Worm (Caenorhabditis elegans): ENCODE data around the gene F38B6.6.
A peak's percentile ranks its signal among the peaks of the same experiment; 100 is the strongest.

The F38B6.6 gene

ce11 chrX:6709238-6709637 is 19.4 kb upstream of the F38B6.6 start, which contains the start of gene acr-3:
Gene acr-3 (plus strand): TSS chrX:6709538.
- TF ChIP-seq F33H1.4 (GFP tag; IDR thresholded peaks at IDR 0.05), result no peak
- no peak for TF ChIP-seq F39B2.1 (GFP tag; IDR thresholded peaks at IDR 0.05)
- no peak for TF ChIP-seq Y79H2A.3 (GFP tag; conservative IDR thresholded peaks at IDR 0.05)
- no peak for TF ChIP-seq chd-7 (tag; optimal IDR thresholded peaks at IDR 0.05)
- no peak for TF ChIP-seq dox-1 (GFP tag; IDR thresholded peaks at IDR 0.05)
- TF ChIP-seq cebp-1 (GFP tag; IDR thresholded peaks at IDR 0.05), result no peak
- no peak for TF ChIP-seq cebp-1 (tag; optimal IDR thresholded peaks at IDR 0.05)
- TF ChIP-seq fkh-3 (tag; optimal IDR thresholded peaks at IDR 0.05), result no peak
- TF ChIP-seq snpc-4 (GFP tag; optimal IDR thresholded peaks at IDR 0.05), result no peak
- no peak for TF ChIP-seq snpc-4 (tag; optimal IDR thresholded peaks at IDR 0.05)
- TF ChIP-seq C06A6.2 (GFP tag; conservative IDR thresholded peaks at IDR 0.05), result no peak
- TF ChIP-seq nhr-27 (tag; optimal IDR thresholded peaks at IDR 0.05), result no peak
- no peak for TF ChIP-seq ZK185.1 (tag; optimal IDR thresholded peaks at IDR 0.05; ENCODE audit: poor library complexity, severe bottlenecking)
- no peak for TF ChIP-seq atf-7 (tag; optimal IDR thresholded peaks at IDR 0.05)
- no peak for TF ChIP-seq mxl-1 (tag; optimal IDR thresholded peaks at IDR 0.05)

- TF ChIP-seq egl-18 (GFP tag; IDR thresholded peaks at IDR 0.05), result no peak
- no peak for TF ChIP-seq F23B12.7 (tag; optimal IDR thresholded peaks at IDR 0.05; ENCODE audit: insufficient read depth)
- no peak for TF ChIP-seq F33H1.4 (GFP tag; IDR thresholded peaks at IDR 0.05)
- TF ChIP-seq athp-1 (tag; optimal IDR thresholded peaks at IDR 0.05), result no peak
- TF ChIP-seq lsl-1 (GFP tag; optimal IDR thresholded peaks at IDR 0.05), result no peak
- no peak for TF ChIP-seq sea-2 (GFP tag; IDR thresholded peaks at IDR 0.05)
- no peak for TF ChIP-seq tbx-9 (tag; optimal IDR thresholded peaks at IDR 0.05; ENCODE audit: borderline replicate concordance)
- no peak for TF ChIP-seq nfya-2 (GFP tag; IDR thresholded peaks at IDR 0.05)
- no peak for TF ChIP-seq T07F8.4 (tag; optimal IDR thresholded peaks at IDR 0.05)
- TF ChIP-seq F57A8.1 (GFP tag; optimal IDR thresholded peaks at IDR 0.05), result no peak
- TF ChIP-seq ceh-58 (GFP tag; IDR thresholded peaks at IDR 0.05), result no peak
- TF ChIP-seq F39B2.1 (GFP tag; IDR thresholded peaks at IDR 0.05), result no peak
- no peak for TF ChIP-seq ceh-91 (GFP tag; IDR thresholded peaks at IDR 0.05)
- TF ChIP-seq sdz-38 (tag; optimal IDR thresholded peaks at IDR 0.05), result no peak
- no peak for TF ChIP-seq hmg-1.2 (GFP tag; IDR thresholded peaks at IDR 0.05)
Measured at ce11 chrX:6705156-6705555, 15.3 kb upstream of the F38B6.6 start.

- 0 out of 2 replicates have a peak, but pooled peaks have one; percentile 33 for TF ChIP-seq hsf-1 (GFP tag; IDR thresholded peaks at IDR 0.05)
- 0 out of 2 replicates have a peak, but pooled peaks have one; percentile 30 for TF ChIP-seq sea-2 (GFP tag; IDR thresholded peaks at IDR 0.05)
- TF ChIP-seq ceh-40 (GFP tag; IDR thresholded peaks at IDR 0.05), result no peak
- TF ChIP-seq snpc-3.4 (tag; optimal IDR thresholded peaks at IDR 0.05), result no peak
- 0 out of 2 replicates have a peak, but pooled peaks have one; percentile 20 for TF ChIP-seq K11D2.4 (GFP tag; IDR thresholded peaks at IDR 0.05)
Measured at ce11 chrX:6702249-6702648, 12.4 kb upstream of the F38B6.6 start, which contains the start of gene acr-2. Gene acr-2 (plus strand): TSS chrX:6702549.

- TF ChIP-seq athp-1 (tag; optimal IDR thresholded peaks at IDR 0.05), result no peak
- no peak for TF ChIP-seq akir-1 (GFP tag; optimal IDR thresholded peaks at IDR 0.05)
- TF ChIP-seq ceh-91 (GFP tag; IDR thresholded peaks at IDR 0.05), result no peak
- no peak for TF ChIP-seq zfh-2 (GFP tag; conservative IDR thresholded peaks at IDR 0.05)
- no peak for TF ChIP-seq F23B12.7 (tag; optimal IDR thresholded peaks at IDR 0.05; ENCODE audit: insufficient read depth)
- no peak for TF ChIP-seq ztf-26 (tag; optimal IDR thresholded peaks at IDR 0.05)
- TF ChIP-seq T07F8.4 (tag; optimal IDR thresholded peaks at IDR 0.05), result no peak
- no peak for TF ChIP-seq madf-3 (GFP tag; IDR thresholded peaks at IDR 0.05)
- TF ChIP-seq ama-1 (optimal IDR thresholded peaks at IDR 0.05), result no peak
- TF ChIP-seq ama-1 (GFP tag; optimal IDR thresholded peaks at IDR 0.05), result no peak
Measured at ce11 chrX:6698267-6698666, 8.4 kb upstream of the F38B6.6 start, which contains the start of the genes F38B6.7 and F38B6.2. Gene F38B6.7 (minus strand): TSS chrX:6698367. Gene F38B6.2 (plus strand): TSS chrX:6698533.

Measured in whole organism, young adult.